Fruit fly (Drosophila melanogaster): ENCODE results near the gene Grl65a.

Gene Grl65a

DNA sequence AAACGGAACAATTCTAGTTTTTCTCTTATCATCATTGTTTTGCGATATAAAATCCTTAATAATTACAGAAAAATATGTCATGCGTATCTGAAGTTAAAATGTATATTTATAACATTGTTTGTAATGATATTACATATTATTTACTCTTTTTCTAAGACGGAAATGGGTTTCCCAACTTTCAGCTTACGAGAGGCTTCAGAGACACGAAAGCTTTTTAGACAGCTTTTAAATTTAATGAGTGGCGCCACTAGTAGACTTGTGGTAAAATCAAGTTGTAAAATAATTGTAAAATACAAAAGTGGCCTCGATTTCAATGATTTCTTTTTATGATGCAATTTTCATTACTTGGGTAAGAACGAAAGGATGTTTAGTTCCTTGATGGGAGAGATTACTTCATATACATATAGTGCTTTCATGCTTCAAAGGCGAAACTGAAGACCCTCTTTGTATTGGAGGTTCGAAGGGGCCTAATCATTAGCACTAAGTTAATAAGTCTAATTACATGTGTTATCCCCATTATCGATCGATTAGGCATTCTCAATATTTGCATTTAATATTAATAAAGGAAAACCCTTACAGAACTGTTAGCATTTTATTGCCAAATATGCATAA is 41.5 kb upstream of the Grl65a start (continued):
- TF ChIP-seq CG17612 (GFP tag; IDR thresholded peaks at IDR 0.05): peak; percentile 79
- no peak for TF ChIP-seq Sin3A (optimal IDR thresholded peaks at IDR 0.05)
- TF ChIP-seq Max (GFP tag; optimal IDR thresholded peaks at IDR 0.05): peak; percentile 76
- peak; percentile 62; the same call in 1 of the 2 replicates for TF ChIP-seq MBD-R2 (GFP tag; IDR thresholded peaks at IDR 0.05)
- TF ChIP-seq CG10654 (GFP tag; optimal IDR thresholded peaks at IDR 0.05): peak; percentile 92
- peak; percentile 26; the same call in 1 of the 3 replicates for TF ChIP-seq row (GFP tag; IDR thresholded peaks at IDR 0.05)
- peak in 1 of 2 experiments; percentile 75 for TF ChIP-seq bsh (GFP tag; optimal IDR thresholded peaks at IDR 0.05)
- peak; percentile 75 for TF ChIP-seq CG17802 (tag; optimal IDR thresholded peaks at IDR 0.05)
- peak; percentile 54 for TF ChIP-seq chn (GFP tag; optimal IDR thresholded peaks at IDR 0.05)
- TF ChIP-seq Awh (GFP tag; IDR thresholded peaks at IDR 0.05): peak; percentile 85
- 0 out of 2 replicates have a peak, but pooled peaks have one; percentile 41 for TF ChIP-seq crol (GFP tag; IDR thresholded peaks at IDR 0.05)
- TF ChIP-seq Meics (GFP tag; optimal IDR thresholded peaks at IDR 0.05): peak; percentile 94
- TF ChIP-seq sima (GFP tag; optimal IDR thresholded peaks at IDR 0.05): peak; percentile 48
- TF ChIP-seq CG14014 (GFP tag; IDR thresholded peaks at IDR 0.05): peak; percentile 84
- no peak for TF ChIP-seq aop (GFP tag; IDR thresholded peaks at IDR 0.05)
- peak; percentile 53 for TF ChIP-seq Mad (GFP tag; optimal IDR thresholded peaks at IDR 0.05)
- TF ChIP-seq sug (tag; optimal IDR thresholded peaks at IDR 0.05): peak; percentile 78
- peak; percentile 78 for TF ChIP-seq D19B (GFP tag; optimal IDR thresholded peaks at IDR 0.05)
- peak; percentile 94 for TF ChIP-seq gro (GFP tag; optimal IDR thresholded peaks at IDR 0.05)
- TF ChIP-seq pzg (GFP tag; optimal IDR thresholded peaks at IDR 0.05): peak; percentile 15
- TF ChIP-seq onecut (GFP tag; IDR thresholded peaks at IDR 0.05): peak; percentile 81
- peak; percentile 72 for TF ChIP-seq CG4730 (GFP tag; IDR thresholded peaks at IDR 0.05)
- peak; percentile 31; the same call in 1 of the 2 replicates for TF ChIP-seq peb (GFP tag; IDR thresholded peaks at IDR 0.05)
- peak; percentile 94 for TF ChIP-seq CG3281 (GFP tag; optimal IDR thresholded peaks at IDR 0.05)
- TF ChIP-seq mirr (GFP tag; optimal IDR thresholded peaks at IDR 0.05): peak; percentile 96
- peak; percentile 15 for TF ChIP-seq CG6254 (GFP tag; optimal IDR thresholded peaks at IDR 0.05)
- TF ChIP-seq Doc3 (GFP tag; IDR thresholded peaks at IDR 0.05; ENCODE audit: partially characterized antibody): no peak
- peak; percentile 93 for TF ChIP-seq Vsx1 (GFP tag; optimal IDR thresholded peaks at IDR 0.05)
- TF ChIP-seq Ptx1 (GFP tag; IDR thresholded peaks at IDR 0.05): peak; percentile 89
- TF ChIP-seq corto (GFP tag; optimal IDR thresholded peaks at IDR 0.05): no peak
- peak; percentile 80 for TF ChIP-seq ranshi (GFP tag; IDR thresholded peaks at IDR 0.05)
- TF ChIP-seq NC2β (GFP tag; optimal IDR thresholded peaks at IDR 0.05): peak; percentile 58
- peak; percentile 98 for TF ChIP-seq ci (GFP tag; IDR thresholded peaks at IDR 0.05)
- TF ChIP-seq hkb (optimal IDR thresholded peaks at IDR 0.05): no peak
- peak; percentile 87 for TF ChIP-seq hkb (GFP tag; IDR thresholded peaks at IDR 0.05)
- peak; percentile 13 for TF ChIP-seq Sry-δ (GFP tag; optimal IDR thresholded peaks at IDR 0.05)
- peak; percentile 95 for TF ChIP-seq Rfx (GFP tag; IDR thresholded peaks at IDR 0.05)
- TF ChIP-seq tll (GFP tag; optimal IDR thresholded peaks at IDR 0.05): no peak
- peak; percentile 82 for TF ChIP-seq Mrtf (GFP tag; IDR thresholded peaks at IDR 0.05)
- TF ChIP-seq CG8290 (GFP tag; optimal IDR thresholded peaks at IDR 0.05): peak; percentile 69
- peak in 1 of 2 experiments; percentile 82 for TF ChIP-seq CG8290 (tag; optimal IDR thresholded peaks at IDR 0.05)
- peak; percentile 77 for TF ChIP-seq Bteb2 (GFP tag; optimal IDR thresholded peaks at IDR 0.05)
- TF ChIP-seq trem (tag; optimal IDR thresholded peaks at IDR 0.05): peak; percentile 26
- peak; percentile 87 for TF ChIP-seq Xbp1 (GFP tag; optimal IDR thresholded peaks at IDR 0.05)
- TF ChIP-seq CG4820 (GFP tag; optimal IDR thresholded peaks at IDR 0.05): peak; percentile 76
- TF ChIP-seq tgo (GFP tag; IDR thresholded peaks at IDR 0.05): peak; percentile 88
- peak; percentile 89 for TF ChIP-seq CG13296 (GFP tag; optimal IDR thresholded peaks at IDR 0.05)
- peak; percentile 44 for TF ChIP-seq lbe (GFP tag; optimal IDR thresholded peaks at IDR 0.05)
- TF ChIP-seq CG17328 (GFP tag; IDR thresholded peaks at IDR 0.05): peak; percentile 89
- peak; percentile 65 to 79 for TF ChIP-seq dpn (GFP tag; optimal IDR thresholded peaks at IDR 0.05)
- no peak for TF ChIP-seq Neu2 (GFP tag; optimal IDR thresholded peaks at IDR 0.05; ENCODE audit: borderline replicate concordance)
